Worm (Caenorhabditis elegans) whole organism, L4 larva: Measurements from ENCODE around the gene fbxl-3.

ENCODE experiments used
- D1046.2 ChIP-seq: fragments of 200-800 bp; sonication (Bioruptor generic); IDR thresholded peaks from 2 replicates; pipeline ENCODE4 v1.3.6; 2022; ENCODE audit warnings: missing genetic modification characterization, missing compliant biosample characterization
- F49E8.2 ChIP-seq: sonication (generic microtip); optimal IDR thresholded peaks from 2 replicates; lab custom pipeline; 2016; ENCODE audit warnings: missing compliant biosample characterization, mild to moderate bottlenecking, missing genetic modification characterization, borderline replicate concordance
- R02D3.7 ChIP-seq: fragments of 150-350 bp; sonication (generic microtip); optimal IDR thresholded peaks from 3 replicates; lab custom pipeline; 2014; ENCODE audit warnings: missing biosample characterization, missing genetic modification characterization
- Y105C5A.15 ChIP-seq: fragments of 200-800 bp; sonication (Bioruptor generic); IDR thresholded peaks from 2 replicates; pipeline ENCODE4 v1.3.6; 2022; ENCODE audit warnings: missing genetic modification characterization, missing compliant biosample characterization
- ZK337.2 ChIP-seq: fragments of 200-800 bp; sonication (Bioruptor generic); IDR thresholded peaks from 2 replicates; pipeline ENCODE4 v1.3.6; 2022; ENCODE audit warnings: missing genetic modification reagents, missing genetic modification characterization, missing compliant biosample characterization
- aha-1 ChIP-seq: fragments of 150-350 bp; peaks from one replicate; lab custom pipeline; 2014; ENCODE audit warnings: missing biosample characterization, missing genetic modification characterization
- ama-1 ChIP-seq: fragments of 150-350 bp; optimal IDR thresholded peaks from 2 replicates; lab custom pipeline; 2014; ENCODE audit warnings: inconsistent platforms, mixed read lengths
- attf-4 ChIP-seq: sonication (generic microtip); optimal IDR thresholded peaks from 3 replicates; lab custom pipeline; 2017; ENCODE audit warnings: missing biosample characterization, missing genetic modification characterization
- ceh-20 ChIP-seq: fragments of 200-800 bp; sonication (Bioruptor generic); IDR thresholded peaks from 2 replicates; pipeline ENCODE4 v1.3.6; 2022; ENCODE audit warnings: missing genetic modification reagents, missing genetic modification characterization, missing compliant biosample characterization
- ceh-32 ChIP-seq: sonication (generic microtip); optimal IDR thresholded peaks from 2 replicates; lab custom pipeline; 2016; ENCODE audit warnings: mild to moderate bottlenecking, missing genetic modification characterization, missing compliant biosample characterization; ENCODE audit not compliant: poor library complexity
- ceh-44 ChIP-seq: fragments of 200-800 bp; sonication (Bioruptor generic); IDR thresholded peaks from 2 replicates; pipeline ENCODE4 v1.3.6; 2022; ENCODE audit warnings: missing genetic modification reagents, missing genetic modification characterization, missing compliant biosample characterization
- ctbp-1 ChIP-seq: fragments of 200-800 bp; sonication (Bioruptor generic); IDR thresholded peaks from 2 replicates; pipeline ENCODE4 v1.3.6; 2022; ENCODE audit warnings: missing genetic modification reagents, missing genetic modification characterization, missing compliant biosample characterization
- daf-19 ChIP-seq: fragments of 200-800 bp; sonication (Bioruptor generic); conservative IDR thresholded peaks from 2 replicates; pipeline ENCODE4 v1.3.6; 2022; ENCODE audit warnings: missing genetic modification characterization, missing compliant biosample characterization
- dpl-1 ChIP-seq: fragments of 150-350 bp; optimal IDR thresholded peaks from 2 replicates; lab custom pipeline; 2014; ENCODE audit warnings: missing biosample characterization, missing genetic modification reagents, missing genetic modification characterization
- dve-1 ChIP-seq: sonication (generic microtip); optimal IDR thresholded peaks from 2 replicates; lab custom pipeline; 2017; ENCODE audit warnings: antibody characterized with exemption, mild to moderate bottlenecking, missing genetic modification characterization, missing compliant biosample characterization; ENCODE audit not compliant: insufficient read depth
- egl-27 ChIP-seq: sonication (generic microtip); optimal IDR thresholded peaks from 3 replicates; lab custom pipeline; 2017; ENCODE audit warnings: missing biosample characterization, missing genetic modification reagents, missing genetic modification characterization
- egl-43 ChIP-seq: fragments of 200-800 bp; sonication (Bioruptor generic); IDR thresholded peaks from 2 replicates; pipeline ENCODE4 v1.3.6; 2022; ENCODE audit warnings: missing genetic modification reagents, missing genetic modification characterization, missing compliant biosample characterization
- hlh-11 ChIP-seq: fragments of 200-800 bp; sonication (Bioruptor generic); optimal IDR thresholded peaks from 2 replicates; lab custom pipeline; 2018; ENCODE audit warnings: mild to moderate bottlenecking, missing genetic modification characterization, missing compliant biosample characterization
- hlh-30 ChIP-seq: sonication (generic microtip); optimal IDR thresholded peaks from 2 replicates; lab custom pipeline; 2017; ENCODE audit warnings: antibody characterized with exemption, mild to moderate bottlenecking, missing genetic modification characterization, missing compliant biosample characterization; ENCODE audit not compliant: insufficient read depth
- lim-7 ChIP-seq: fragments of 200-800 bp; sonication (Bioruptor generic); IDR thresholded peaks from 2 replicates; pipeline ENCODE4 v1.3.6; 2022; ENCODE audit warnings: missing genetic modification characterization, missing compliant biosample characterization
- lin-15B ChIP-seq: fragments of 150-350 bp; sonication (generic microtip); optimal IDR thresholded peaks from 3 replicates; lab custom pipeline; 2014; ENCODE audit warnings: missing biosample characterization, missing genetic modification characterization
- lin-38 ChIP-seq: fragments of 200-800 bp; sonication (Bioruptor generic); IDR thresholded peaks from 2 replicates; pipeline ENCODE4 v1.3.6; 2022; ENCODE audit warnings: missing genetic modification reagents, missing genetic modification characterization, missing compliant biosample characterization
- lin-39 ChIP-seq: fragments of 150-350 bp; optimal IDR thresholded peaks from 2 replicates; lab custom pipeline; 2014; ENCODE audit warnings: missing biosample characterization, missing genetic modification reagents, missing genetic modification characterization
- lsy-2 ChIP-seq, 2 experiments: fragments of 150-350 bp in 1 of 2; sonication (generic microtip) in 1 of 2; optimal IDR thresholded peaks; 2 replicates each; lab custom pipeline; 2014 to 2017; ENCODE audit warnings: missing biosample characterization in 2 of 2, missing genetic modification characterization in 2 of 2
- madf-9 ChIP-seq: fragments of 200-800 bp; sonication (Bioruptor generic); conservative IDR thresholded peaks from 2 replicates; pipeline ENCODE4 v1.3.6; 2022; ENCODE audit warnings: missing genetic modification reagents, missing genetic modification characterization, missing compliant biosample characterization
- mdl-1 ChIP-seq, 2 experiments: fragments of 150-350 bp in 1 of 2; sonication (generic microtip) in 1 of 2; optimal IDR thresholded peaks; 2 replicates each; lab custom pipeline; 2014 to 2017; ENCODE audit warnings: missing biosample characterization in 2 of 2, missing genetic modification characterization in 2 of 2
- mdt-29 ChIP-seq: fragments of 200-800 bp; sonication (Bioruptor generic); IDR thresholded peaks from 2 replicates; pipeline ENCODE4 v1.3.6; 2022; ENCODE audit warnings: missing genetic modification reagents, missing genetic modification characterization, missing compliant biosample characterization
- mep-1 ChIP-seq: fragments of 150-350 bp; sonication (generic microtip); optimal IDR thresholded peaks from 3 replicates; lab custom pipeline; 2014; ENCODE audit warnings: missing biosample characterization, missing genetic modification characterization
- mes-2 ChIP-seq: sonication (generic microtip); optimal IDR thresholded peaks from 2 replicates; lab custom pipeline; 2016; ENCODE audit warnings: missing genotype, mild to moderate bottlenecking, missing genetic modification characterization, missing compliant biosample characterization; ENCODE audit not compliant: poor library complexity, severe bottlenecking
- mxl-3 ChIP-seq: fragments of 200-800 bp; sonication (Bioruptor generic); optimal IDR thresholded peaks from 2 replicates; lab custom pipeline; 2018; ENCODE audit warnings: mild to moderate bottlenecking, missing genetic modification characterization, missing compliant biosample characterization
- nhr-10 ChIP-seq: fragments of 150-350 bp; optimal IDR thresholded peaks from 2 replicates; lab custom pipeline; 2014; ENCODE audit warnings: missing biosample characterization, missing genetic modification characterization
- nhr-102 ChIP-seq: sonication (generic microtip); optimal IDR thresholded peaks from 2 replicates; lab custom pipeline; 2016; ENCODE audit warnings: mild to moderate bottlenecking, missing genetic modification characterization, moderate library complexity, missing compliant biosample characterization
- nhr-28 ChIP-seq: fragments of 150-350 bp; optimal IDR thresholded peaks from 2 replicates; lab custom pipeline; 2014; ENCODE audit warnings: missing biosample characterization, missing genetic modification characterization
- nhr-6 ChIP-seq: fragments of 150-350 bp; optimal IDR thresholded peaks from 2 replicates; lab custom pipeline; 2014; ENCODE audit warnings: missing biosample characterization, missing genetic modification characterization
- nhr-76 ChIP-seq: fragments of 150-350 bp; optimal IDR thresholded peaks from 2 replicates; lab custom pipeline; 2014; ENCODE audit warnings: missing biosample characterization, missing genetic modification characterization
- pha-4 ChIP-seq, 2 experiments: fragments of 150-350 bp in 1 of 2; fragments of 200-800 bp in 1 of 2; sonication (Bioruptor generic) in 1 of 2; IDR thresholded peaks in 1 of 2; optimal IDR thresholded peaks in 1 of 2; 2 replicates each; pipeline versions ENCODE4 v1.3.6 to Lab custom; 2014 to 2022; ENCODE audit warnings: missing genetic modification characterization in 2 of 2, missing genetic modification reagents in 2 of 2, missing biosample characterization in 1 of 2, missing compliant biosample characterization in 1 of 2
- php-3 ChIP-seq: fragments of 200-800 bp; sonication (Bioruptor generic); IDR thresholded peaks from 2 replicates; pipeline ENCODE4 v1.3.6; 2022; ENCODE audit warnings: missing genetic modification reagents, missing genetic modification characterization, missing compliant biosample characterization
- pqm-1 ChIP-seq: sonication (generic microtip); optimal IDR thresholded peaks from 2 replicates; lab custom pipeline; 2017; ENCODE audit warnings: missing biosample characterization, missing genetic modification characterization
- saeg-2 ChIP-seq: fragments of 200-800 bp; sonication (Bioruptor generic); IDR thresholded peaks from 2 replicates; pipeline ENCODE4 v1.3.6; 2022; ENCODE audit warnings: missing genetic modification reagents, missing genetic modification characterization, missing compliant biosample characterization
- sdz-12 ChIP-seq: fragments of 200-800 bp; sonication (Bioruptor generic); optimal IDR thresholded peaks from 2 replicates; lab custom pipeline; 2018; ENCODE audit warnings: mild to moderate bottlenecking, missing genetic modification characterization, missing compliant biosample characterization
- snpc-1.2 ChIP-seq: fragments of 200-800 bp; sonication (Bioruptor generic); IDR thresholded peaks from 2 replicates; pipeline ENCODE4 v1.3.6; 2022; ENCODE audit warnings: missing genetic modification reagents, missing genetic modification characterization, missing compliant biosample characterization
- snpc-4 ChIP-seq: fragments of 150-350 bp; optimal IDR thresholded peaks from 2 replicates; lab custom pipeline; 2014; ENCODE audit warnings: missing biosample characterization, missing genetic modification characterization
- spr-3 ChIP-seq: fragments of 200-800 bp; sonication (Bioruptor generic); optimal IDR thresholded peaks from 2 replicates; lab custom pipeline; 2018; ENCODE audit warnings: mild to moderate bottlenecking, missing genetic modification characterization, missing compliant biosample characterization
- unc-39 ChIP-seq: sonication (generic microtip); optimal IDR thresholded peaks from 2 replicates; lab custom pipeline; 2017; ENCODE audit warnings: missing biosample characterization, missing genetic modification characterization
- vab-7 ChIP-seq: fragments of 200-800 bp; sonication (Bioruptor generic); IDR thresholded peaks from 2 replicates; pipeline ENCODE4 v1.3.6; 2022; ENCODE audit warnings: missing genetic modification reagents, missing genetic modification characterization, missing compliant biosample characterization
- zip-2 ChIP-seq: fragments of 150-350 bp; optimal IDR thresholded peaks from 2 replicates; lab custom pipeline; 2014; ENCODE audit warnings: missing biosample characterization, missing genetic modification characterization

fbxl-3 gene

DNA sequence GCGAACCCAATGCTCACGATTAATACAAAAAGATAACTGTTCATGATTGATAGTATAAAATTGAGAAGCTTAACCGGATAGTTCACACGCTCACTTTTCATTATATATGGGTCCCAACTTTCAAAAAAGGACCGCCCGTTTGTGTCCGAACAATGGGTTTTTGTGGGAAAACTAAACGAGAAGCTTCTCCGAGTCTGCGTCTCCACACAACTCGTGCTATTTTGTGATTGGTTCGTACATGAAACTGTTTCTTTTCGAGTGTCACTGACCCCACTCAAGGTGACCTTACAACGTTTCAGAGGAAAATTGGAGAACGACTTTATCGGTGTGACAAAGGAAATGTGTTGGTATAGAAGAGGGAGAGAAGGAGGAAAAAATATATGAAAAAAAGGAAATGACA lies 38.1 kb upstream of the fbxl-3 start, which contains the start of gene dct-5:
Gene dct-5, minus strand, starts transcription at position 101 of the 400 bp plus-strand sequence.
- TF ChIP-seq pqm-1 (tag; lab: Kevin White, UChicago) (no peak), nhr-28 (tag; lab: Kevin White, UChicago) (no peak), madf-9 (GFP tag; lab: Robert Waterston, UW) (no peak), D1046.2 (GFP tag; lab: Robert Waterston, UW) (no peak), vab-7 (GFP tag; lab: Robert Waterston, UW) (no peak), hlh-11 (tag; lab: Kevin White, UChicago) (no peak), nhr-10 (no peak), lin-39 (tag; lab: Kevin White, UChicago) (no peak), ama-1 (lab: Kevin White, UChicago) (no peak), pha-4 (GFP tag; IDR thresholded peaks at IDR 0.05; lab: Robert Waterston, UW) (no peak), pha-4 (tag; optimal IDR thresholded peaks at IDR 0.05; lab: Kevin White, UChicago) (no peak), aha-1 (tag; lab: Kevin White, UChicago) (no peak), ceh-32 (no peak), ceh-44 (no peak), lin-15B (tag; lab: Kevin White, UChicago) (no peak), nhr-76 (tag; lab: Kevin White, UChicago) (no peak)

DNA sequence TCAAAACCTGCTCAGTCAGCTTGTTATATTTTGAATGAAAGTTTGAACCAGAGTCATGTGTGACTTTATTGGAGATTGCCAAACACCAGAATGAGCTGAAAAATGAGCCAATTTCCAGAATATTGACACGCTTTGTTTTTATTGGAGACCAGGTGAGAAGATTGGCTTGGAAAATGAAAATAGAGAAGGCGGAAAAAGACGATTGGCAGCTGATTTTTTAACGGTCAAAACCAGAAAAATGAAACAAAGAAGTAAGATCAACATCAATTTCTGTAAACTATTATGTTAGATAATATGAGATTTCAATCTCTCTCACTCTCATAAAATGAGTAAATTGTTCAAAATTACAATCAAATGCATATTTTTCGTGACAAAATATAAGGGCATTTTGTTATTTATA lies 34.4 kb upstream of the fbxl-3 start, which contains the start of gene srx-114:
Gene srx-114, minus strand, starts transcription at position 101 of the 400 bp plus-strand sequence.
- TF ChIP-seq F49E8.2 (tag; lab: Kevin White, UChicago) (no peak), mxl-3 (GFP tag; lab: Kevin White, UChicago) (no peak), nhr-102 (tag; lab: Kevin White, UChicago) (no peak), Y105C5A.15 (no peak), snpc-4 (tag; lab: Kevin White, UChicago) (no peak), spr-3 (GFP tag; lab: Kevin White, UChicago) (no peak), nhr-28 (tag; lab: Kevin White, UChicago) (no peak), mep-1 (tag; lab: Kevin White, UChicago) (no peak), hlh-30 (tag; lab: Kevin White, UChicago) (no peak), sdz-12 (GFP tag; lab: Kevin White, UChicago) (no peak), egl-43 (GFP tag; lab: Robert Waterston, UW) (no peak), ctbp-1 (GFP tag; lab: Robert Waterston, UW) (no peak), pqm-1 (tag; lab: Kevin White, UChicago) (no peak), lim-7 (GFP tag; lab: Robert Waterston, UW) (no peak), mdl-1 (tag; optimal IDR thresholded peaks at IDR 0.05; lab: Kevin White, UChicago) (no peak), R02D3.7 (tag; lab: Kevin White, UChicago) (no peak), nhr-6 (tag; lab: Kevin White, UChicago) (no peak), mdt-29 (GFP tag; lab: Robert Waterston, UW) (no peak), zip-2 (tag; lab: Kevin White, UChicago) (no peak), snpc-1.2 (no peak)
- TF ChIP-seq, all 104 proteins: peak for 0

DNA sequence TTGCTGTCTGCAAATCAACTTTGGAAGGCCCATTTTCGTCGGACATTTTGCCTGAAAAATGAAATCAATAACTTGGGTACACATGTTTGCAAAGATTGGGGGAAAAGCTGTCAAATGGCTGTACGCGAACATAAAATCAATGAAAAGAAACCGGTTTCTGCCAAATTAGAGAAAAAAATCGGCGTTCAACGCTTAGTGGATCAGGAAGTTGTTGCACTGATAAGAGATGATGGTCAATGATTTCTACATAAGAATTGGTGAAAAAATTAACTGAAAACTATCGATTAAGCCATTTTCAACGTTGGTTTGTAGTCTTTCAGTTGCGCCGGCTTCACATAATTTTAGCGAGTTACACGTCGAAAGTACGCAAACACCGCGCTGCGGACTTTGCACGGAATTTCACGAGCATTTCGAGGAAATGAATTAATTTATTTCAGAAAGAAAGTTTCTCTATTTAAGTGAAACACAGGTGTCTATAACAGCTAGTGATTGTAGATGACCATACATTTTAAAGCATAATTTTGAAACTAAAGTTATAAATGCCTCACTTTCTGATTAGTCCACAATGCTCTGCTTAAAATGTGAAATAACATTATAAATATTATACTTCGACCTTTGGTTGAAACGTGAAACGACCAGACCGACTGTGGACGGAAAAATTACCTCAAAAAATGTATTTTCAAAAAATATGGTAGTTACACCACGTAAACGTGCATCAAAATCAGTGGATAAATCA lies 31.0 kb upstream of the fbxl-3 start, which contains the start of the genes F07F6.4 and F07F6.2:
Gene F07F6.4, minus strand, starts transcription at position 51 of the 736 bp plus-strand sequence.
Gene F07F6.2, plus strand, starts transcription at position 686 of the 736 bp plus-strand sequence.
- TF ChIP-seq mep-1 (tag; lab: Kevin White, UChicago): peak; percentile 27
- TF ChIP-seq egl-27 (tag; lab: Kevin White, UChicago): no peak
- TF ChIP-seq daf-19 (GFP tag; lab: Robert Waterston, UW): no peak
- TF ChIP-seq pqm-1 (tag; lab: Kevin White, UChicago): peak; percentile 27
- TF ChIP-seq saeg-2 (GFP tag; lab: Robert Waterston, UW): no peak
- TF ChIP-seq lsy-2 (tag; optimal IDR thresholded peaks at IDR 0.05; lab: Kevin White, UChicago): peak in 1 of 2 experiments; percentile 64
- TF ChIP-seq php-3 (GFP tag; lab: Robert Waterston, UW): no peak
- no peak for TF ChIP-seq attf-4 (tag; lab: Kevin White, UChicago)
- peak; percentile 39 for TF ChIP-seq dve-1
- TF ChIP-seq aha-1 (tag; lab: Kevin White, UChicago): peak; percentile 90
- no peak for TF ChIP-seq ceh-20 (GFP tag; lab: Robert Waterston, UW)
- TF ChIP-seq unc-39: no peak
- peak; percentile 59 for TF ChIP-seq dpl-1 (GFP tag; lab: Kevin White, UChicago)
- no peak for TF ChIP-seq ZK337.2 (GFP tag; lab: Robert Waterston, UW)
- TF ChIP-seq mes-2 (tag; lab: Kevin White, UChicago): peak; percentile 68
- TF ChIP-seq mxl-3 (GFP tag; lab: Kevin White, UChicago): peak; percentile 7
- peak; percentile 46; the same call in 1 of the 2 replicates for TF ChIP-seq lin-38
- peak; percentile 15 for TF ChIP-seq nhr-6 (tag; lab: Kevin White, UChicago)
